Worm (Caenorhabditis elegans): Measurements from ENCODE around the gene osm-1.

ce11 chrX:16530455-16530854 lies 10.0 kb upstream of the osm-1 start:
- TF ChIP-seq mec-3 (tag; optimal IDR thresholded peaks at IDR 0.05; ENCODE audit: borderline replicate concordance) (no peak), nhr-11 (tag; optimal IDR thresholded peaks at IDR 0.05) (no peak), ceh-30 (tag; optimal IDR thresholded peaks at IDR 0.05) (no peak), pha-2 (tag; optimal IDR thresholded peaks at IDR 0.05) (no peak), pax-1 (tag; optimal IDR thresholded peaks at IDR 0.05) (no peak), syd-9 (tag; optimal IDR thresholded peaks at IDR 0.05) (no peak), dve-1 (tag; optimal IDR thresholded peaks at IDR 0.05) (no peak), ama-1 (optimal IDR thresholded peaks at IDR 0.05) (no peak), pqm-1 (tag; optimal IDR thresholded peaks at IDR 0.05) (no peak), elt-2 (tag; optimal IDR thresholded peaks at IDR 0.05) (no peak), dmd-4 (tag; optimal IDR thresholded peaks at IDR 0.05; ENCODE audit: borderline replicate concordance) (no peak), pat-9 (tag; optimal IDR thresholded peaks at IDR 0.05) (no peak), hlh-30 (tag; optimal IDR thresholded peaks at IDR 0.05; ENCODE audit: insufficient read depth) (no peak)

Data from whole organism, late embryonic.